Worm (Caenorhabditis elegans) whole organism, L4 larva: Measurements from ENCODE around the gene srj-22.

ENCODE experiments used
- F10B5.3 ChIP-seq: sonication (generic microtip); optimal IDR thresholded peaks from 2 replicates; lab custom pipeline; 2016; ENCODE audit warnings: mild to moderate bottlenecking, missing genetic modification characterization, missing compliant biosample characterization
- F37D6.2 ChIP-seq: sonication (generic microtip); optimal IDR thresholded peaks from 2 replicates; lab custom pipeline; 2016; ENCODE audit warnings: mild to moderate bottlenecking, missing genetic modification characterization, missing compliant biosample characterization
- R02D3.7 ChIP-seq: fragments of 150-350 bp; sonication (generic microtip); optimal IDR thresholded peaks from 3 replicates; lab custom pipeline; 2014; ENCODE audit warnings: missing biosample characterization, missing genetic modification characterization
- aly-2 ChIP-seq: sonication (generic microtip); optimal IDR thresholded peaks from 2 replicates; lab custom pipeline; 2018; ENCODE audit warnings: missing biosample characterization, missing genetic modification characterization
- ceh-32 ChIP-seq: sonication (generic microtip); optimal IDR thresholded peaks from 2 replicates; lab custom pipeline; 2016; ENCODE audit warnings: mild to moderate bottlenecking, missing genetic modification characterization, missing compliant biosample characterization; ENCODE audit not compliant: poor library complexity
- dpl-1 ChIP-seq: fragments of 150-350 bp; optimal IDR thresholded peaks from 2 replicates; lab custom pipeline; 2014; ENCODE audit warnings: missing biosample characterization, missing genetic modification reagents, missing genetic modification characterization
- fos-1 ChIP-seq: fragments of 150-350 bp; optimal IDR thresholded peaks from 2 replicates; lab custom pipeline; 2014; ENCODE audit warnings: missing biosample characterization, missing genetic modification characterization
- nhr-77 ChIP-seq: fragments of 150-350 bp; optimal IDR thresholded peaks from 2 replicates; lab custom pipeline; 2014; ENCODE audit warnings: missing biosample characterization, missing genetic modification characterization
- zag-1 ChIP-seq: fragments of 150-350 bp; optimal IDR thresholded peaks from 2 replicates; lab custom pipeline; 2014; ENCODE audit warnings: missing biosample characterization, missing genetic modification characterization
- zip-11 ChIP-seq: fragments of 200-800 bp; sonication (Bioruptor generic); IDR thresholded peaks from 2 replicates; pipeline ENCODE4 v1.3.6; 2022; ENCODE audit warnings: missing genetic modification characterization, missing compliant biosample characterization

- TF ChIP-seq nhr-77 (tag; lab: Kevin White, UChicago): no peak
- TF ChIP-seq dpl-1: no peak
- no peak for TF ChIP-seq zag-1 (tag; lab: Kevin White, UChicago)
- no peak for TF ChIP-seq F37D6.2
- no peak for TF ChIP-seq R02D3.7 (tag; lab: Kevin White, UChicago)
- no peak for TF ChIP-seq F10B5.3 (tag; lab: Kevin White, UChicago)
- TF ChIP-seq ceh-32 (tag; lab: Kevin White, UChicago): no peak
- TF ChIP-seq zip-11: no peak
- TF ChIP-seq aly-2 (tag; lab: Kevin White, UChicago): no peak
- no peak for TF ChIP-seq fos-1 (tag; lab: Kevin White, UChicago)
Observed at ce11 chrV:10721912-10722426, 21.6 kb downstream of the srj-22 start.
